Worm (Caenorhabditis elegans) whole organism, young adult: Measurements from ENCODE around the gene B0244.17.
A peak's percentile ranks its signal among the peaks of the same experiment; 100 is the strongest.

ENCODE experiments used
- B0261.1 ChIP-seq: sonication (generic microtip); optimal IDR thresholded peaks from 2 replicates; lab custom pipeline; 2016; ENCODE audit warnings: mild to moderate bottlenecking, missing genetic modification characterization, moderate library complexity, missing compliant biosample characterization
- C06A6.2 ChIP-seq: fragments of 200-800 bp; sonication (Bioruptor generic); conservative IDR thresholded peaks from 2 replicates; pipeline ENCODE4 v1.3.6; 2022; ENCODE audit warnings: missing genetic modification characterization, missing compliant biosample characterization
- F23B12.7 ChIP-seq: sonication (generic microtip); optimal IDR thresholded peaks from 2 replicates; lab custom pipeline; 2017; ENCODE audit warnings: missing genetic modification characterization, mild to moderate bottlenecking, missing compliant biosample characterization, antibody characterized with exemption, moderate library complexity; ENCODE audit not compliant: insufficient read depth
- F33H1.4 ChIP-seq: fragments of 200-800 bp; sonication (Bioruptor generic); IDR thresholded peaks from 2 replicates; pipeline ENCODE4 v1.3.6; 2022; ENCODE audit warnings: missing genetic modification reagents, missing genetic modification characterization, missing compliant biosample characterization
- F39B2.1 ChIP-seq: fragments of 200-800 bp; sonication (Bioruptor generic); IDR thresholded peaks from 2 replicates; pipeline ENCODE4 v1.3.6; 2022; ENCODE audit warnings: missing genetic modification reagents, missing genetic modification characterization, missing compliant biosample characterization
- F57A8.1 ChIP-seq: fragments of 200-800 bp; sonication (Bioruptor generic); optimal IDR thresholded peaks from 2 replicates; lab custom pipeline; 2018; ENCODE audit warnings: mild to moderate bottlenecking, missing genetic modification characterization, moderate library complexity, missing compliant biosample characterization
- F57C9.4 ChIP-seq: sonication (generic microtip); optimal IDR thresholded peaks from 2 replicates; lab custom pipeline; 2017; ENCODE audit warnings: mild to moderate bottlenecking, missing genetic modification characterization, missing compliant biosample characterization
- T26A5.8 ChIP-seq: sonication (generic microtip); optimal IDR thresholded peaks from 2 replicates; lab custom pipeline; 2016; ENCODE audit warnings: missing genetic modification characterization, missing compliant biosample characterization
- Y53F4B.3 ChIP-seq: fragments of 200-800 bp; sonication (Bioruptor generic); IDR thresholded peaks from 2 replicates; pipeline ENCODE4 v1.3.6; 2022; ENCODE audit warnings: missing genetic modification reagents, missing genetic modification characterization, missing compliant biosample characterization
- Y53G8AR.9 ChIP-seq: fragments of 200-800 bp; sonication (Bioruptor generic); conservative IDR thresholded peaks from 2 replicates; pipeline ENCODE4 v1.3.6; 2022; ENCODE audit warnings: missing genetic modification reagents, missing genetic modification characterization, missing compliant biosample characterization
- Y56A3A.18 ChIP-seq: fragments of 200-800 bp; sonication (Bioruptor generic); IDR thresholded peaks from 2 replicates; pipeline ENCODE4 v1.3.6; 2022; ENCODE audit warnings: missing genetic modification reagents, missing genetic modification characterization, missing compliant biosample characterization
- Y67H2A.10 ChIP-seq: fragments of 200-800 bp; sonication (Bioruptor generic); conservative IDR thresholded peaks from 2 replicates; pipeline ENCODE4 v1.3.6; 2022; ENCODE audit warnings: missing genetic modification reagents, missing genetic modification characterization, missing compliant biosample characterization
- ama-1 ChIP-seq, 3 experiments: fragments of 150-350 bp in 1 of 3; sonication (generic microtip) in 2 of 3; optimal IDR thresholded peaks; 2 replicates each; lab custom pipeline; 2014 to 2018; ENCODE audit warnings: missing biosample characterization in 2 of 3, missing genetic modification characterization in 2 of 3, missing genetic modification reagents in 2 of 3
- aptf-3 ChIP-seq: fragments of 200-800 bp; sonication (Bioruptor generic); IDR thresholded peaks from 2 replicates; pipeline ENCODE4 v1.3.6; 2022; ENCODE audit warnings: missing genetic modification characterization, missing compliant biosample characterization
- atf-7 ChIP-seq: sonication (generic microtip); optimal IDR thresholded peaks from 2 replicates; lab custom pipeline; 2017; ENCODE audit warnings: mild to moderate bottlenecking, missing genetic modification characterization, missing compliant biosample characterization
- athp-1 ChIP-seq: sonication (generic microtip); optimal IDR thresholded peaks from 2 replicates; lab custom pipeline; 2017; ENCODE audit warnings: mild to moderate bottlenecking, missing genetic modification characterization, missing compliant biosample characterization
- attf-3 ChIP-seq: fragments of 200-800 bp; sonication (Bioruptor generic); conservative IDR thresholded peaks from 2 replicates; pipeline ENCODE4 v1.3.6; 2022; ENCODE audit warnings: missing genetic modification reagents, missing genetic modification characterization, missing compliant biosample characterization
- bed-1 ChIP-seq: fragments of 200-800 bp; sonication (Bioruptor generic); IDR thresholded peaks from 2 replicates; pipeline ENCODE4 v1.3.6; 2022; ENCODE audit warnings: missing genetic modification reagents, missing genetic modification characterization, missing compliant biosample characterization
- cebp-2 ChIP-seq: fragments of 200-800 bp; sonication (Bioruptor generic); IDR thresholded peaks from 2 replicates; pipeline ENCODE4 v1.3.6; 2022; ENCODE audit warnings: missing genetic modification characterization, missing compliant biosample characterization
- ceh-100 ChIP-seq: fragments of 200-800 bp; sonication (Bioruptor generic); IDR thresholded peaks from 2 replicates; pipeline ENCODE4 v1.3.6; 2022; ENCODE audit warnings: missing genetic modification reagents, missing genetic modification characterization, missing compliant biosample characterization
- ceh-58 ChIP-seq: fragments of 200-800 bp; sonication (Bioruptor generic); IDR thresholded peaks from 2 replicates; pipeline ENCODE4 v1.3.6; 2022; ENCODE audit warnings: missing genetic modification characterization, missing compliant biosample characterization
- efl-1 ChIP-seq: fragments of 150-350 bp; optimal IDR thresholded peaks from 2 replicates; lab custom pipeline; 2014; ENCODE audit warnings: missing biosample characterization, missing genetic modification reagents, missing genetic modification characterization
- ekl-4 ChIP-seq: fragments of 200-800 bp; sonication (Bioruptor generic); IDR thresholded peaks from 2 replicates; pipeline ENCODE4 v1.3.6; 2022; ENCODE audit warnings: missing genetic modification reagents, missing genetic modification characterization, missing compliant biosample characterization
- ets-4 ChIP-seq: fragments of 200-800 bp; sonication (Bioruptor generic); optimal IDR thresholded peaks from 2 replicates; lab custom pipeline; 2018; ENCODE audit warnings: mild to moderate bottlenecking, missing genetic modification characterization, missing compliant biosample characterization
- hlh-26 ChIP-seq: fragments of 200-800 bp; sonication (Bioruptor generic); conservative IDR thresholded peaks from 2 replicates; pipeline ENCODE4 v1.3.6; 2022; ENCODE audit warnings: missing genetic modification reagents, missing genetic modification characterization, missing compliant biosample characterization
- hmg-1.2 ChIP-seq: fragments of 200-800 bp; sonication (Bioruptor generic); IDR thresholded peaks from 2 replicates; pipeline ENCODE4 v1.3.6; 2022; ENCODE audit warnings: missing genetic modification reagents, missing genetic modification characterization, missing compliant biosample characterization
- hmg-20 ChIP-seq: fragments of 200-800 bp; sonication (Bioruptor generic); IDR thresholded peaks from 2 replicates; pipeline ENCODE4 v1.3.6; 2022; ENCODE audit warnings: missing genetic modification reagents, missing genetic modification characterization, missing compliant biosample characterization
- let-526 ChIP-seq: fragments of 200-800 bp; sonication (Bioruptor generic); IDR thresholded peaks from 2 replicates; pipeline ENCODE4 v1.3.6; 2022; ENCODE audit warnings: missing genetic modification reagents, missing genetic modification characterization, missing compliant biosample characterization
- let-607 ChIP-seq, 2 experiments: fragments of 200-800 bp in 1 of 2; sonication (Bioruptor generic) in 1 of 2; sonication (generic microtip) in 1 of 2; optimal IDR thresholded peaks; 2 replicates each; lab custom pipeline; 2016 to 2018; ENCODE audit warnings: mild to moderate bottlenecking in 2 of 2, missing compliant biosample characterization in 2 of 2, missing genetic modification characterization in 2 of 2, moderate library complexity in 2 of 2, missing genotype in 1 of 2
- lin-26 ChIP-seq: fragments of 200-800 bp; sonication (Bioruptor generic); IDR thresholded peaks from 2 replicates; pipeline ENCODE4 v1.3.6; 2022; ENCODE audit warnings: missing genetic modification reagents, missing genetic modification characterization, missing compliant biosample characterization
- lin-40 ChIP-seq: sonication (generic microtip); optimal IDR thresholded peaks from 2 replicates; lab custom pipeline; 2016; ENCODE audit warnings: missing genetic modification characterization, mild to moderate bottlenecking, missing compliant biosample characterization, missing genotype, missing genetic modification reagents
- lin-54 ChIP-seq: fragments of 200-800 bp; sonication (Bioruptor generic); optimal IDR thresholded peaks from 2 replicates; lab custom pipeline; 2018; ENCODE audit warnings: mild to moderate bottlenecking, missing genetic modification characterization, missing compliant biosample characterization
- lsy-27 ChIP-seq: sonication (generic microtip); optimal IDR thresholded peaks from 2 replicates; lab custom pipeline; 2017; ENCODE audit warnings: missing genetic modification characterization, mild to moderate bottlenecking, missing compliant biosample characterization, antibody characterized with exemption, missing genotype, borderline replicate concordance; ENCODE audit not compliant: insufficient read depth
- madf-10 ChIP-seq: sonication (generic microtip); optimal IDR thresholded peaks from 2 replicates; lab custom pipeline; 2016; ENCODE audit warnings: mild to moderate bottlenecking, missing genetic modification characterization, missing compliant biosample characterization
- madf-8 ChIP-seq: fragments of 200-800 bp; sonication (Bioruptor generic); conservative IDR thresholded peaks from 2 replicates; pipeline ENCODE4 v1.3.6; 2022; ENCODE audit warnings: missing genetic modification reagents, missing genetic modification characterization, missing compliant biosample characterization
- mes-4 ChIP-seq: sonication (generic microtip); optimal IDR thresholded peaks from 2 replicates; lab custom pipeline; 2016; ENCODE audit warnings: missing genotype, missing genetic modification characterization, missing compliant biosample characterization
- nfya-1 ChIP-seq: sonication (generic microtip); optimal IDR thresholded peaks from 2 replicates; lab custom pipeline; 2017; ENCODE audit warnings: antibody characterized with exemption, missing compliant biosample characterization, missing genetic modification characterization, borderline replicate concordance; ENCODE audit not compliant: insufficient read depth
- nfya-2 ChIP-seq: fragments of 200-800 bp; sonication (Bioruptor generic); IDR thresholded peaks from 2 replicates; pipeline ENCODE4 v1.3.6; 2022; ENCODE audit warnings: missing genetic modification reagents, missing genetic modification characterization, missing compliant biosample characterization
- nhr-90 ChIP-seq: sonication (generic microtip); optimal IDR thresholded peaks from 2 replicates; lab custom pipeline; 2016; ENCODE audit warnings: missing genotype, mild to moderate bottlenecking, missing genetic modification characterization, missing compliant biosample characterization
- rcor-1 ChIP-seq: fragments of 200-800 bp; sonication (Bioruptor generic); IDR thresholded peaks from 2 replicates; pipeline ENCODE4 v1.3.6; 2022; ENCODE audit warnings: missing genetic modification reagents, missing genetic modification characterization, missing compliant biosample characterization
- repo-1 ChIP-seq: sonication (generic microtip); optimal IDR thresholded peaks from 2 replicates; lab custom pipeline; 2017; ENCODE audit warnings: mild to moderate bottlenecking, missing genetic modification characterization, missing compliant biosample characterization
- rpc-1 ChIP-seq, 2 experiments: fragments of 150-350 bp in 1 of 2; sonication (generic microtip) in 1 of 2; optimal IDR thresholded peaks; 2 replicates each; lab custom pipeline; 2014 to 2018; ENCODE audit warnings: missing biosample characterization in 1 of 2, missing genetic modification characterization in 1 of 2, missing genetic modification reagents in 1 of 2, missing genotype in 1 of 2
- sea-2 ChIP-seq: fragments of 200-800 bp; sonication (Bioruptor generic); IDR thresholded peaks from 2 replicates; pipeline ENCODE4 v1.3.6; 2022; ENCODE audit warnings: missing genetic modification characterization, missing compliant biosample characterization
- snpc-1.3 ChIP-seq: sonication (generic microtip); optimal IDR thresholded peaks from 2 replicates; lab custom pipeline; 2017; ENCODE audit warnings: missing genetic modification characterization, mild to moderate bottlenecking, missing compliant biosample characterization, antibody characterized with exemption, moderate library complexity, missing genotype, missing genetic modification reagents; ENCODE audit not compliant: insufficient read depth
- tbx-9 ChIP-seq: sonication (generic microtip); optimal IDR thresholded peaks from 2 replicates; lab custom pipeline; 2016; ENCODE audit warnings: borderline replicate concordance, missing genetic modification characterization, inconsistent platforms, missing compliant biosample characterization
- unc-130 ChIP-seq: sonication (generic microtip); optimal IDR thresholded peaks from 2 replicates; lab custom pipeline; 2016; ENCODE audit warnings: missing genetic modification reagents, missing genetic modification characterization, missing compliant biosample characterization
- ztf-6 ChIP-seq: fragments of 200-800 bp; sonication (Bioruptor generic); IDR thresholded peaks from 2 replicates; pipeline ENCODE4 v1.3.6; 2022; ENCODE audit warnings: missing genetic modification reagents, missing genetic modification characterization, missing compliant biosample characterization

The B0244.17 gene

DNA sequence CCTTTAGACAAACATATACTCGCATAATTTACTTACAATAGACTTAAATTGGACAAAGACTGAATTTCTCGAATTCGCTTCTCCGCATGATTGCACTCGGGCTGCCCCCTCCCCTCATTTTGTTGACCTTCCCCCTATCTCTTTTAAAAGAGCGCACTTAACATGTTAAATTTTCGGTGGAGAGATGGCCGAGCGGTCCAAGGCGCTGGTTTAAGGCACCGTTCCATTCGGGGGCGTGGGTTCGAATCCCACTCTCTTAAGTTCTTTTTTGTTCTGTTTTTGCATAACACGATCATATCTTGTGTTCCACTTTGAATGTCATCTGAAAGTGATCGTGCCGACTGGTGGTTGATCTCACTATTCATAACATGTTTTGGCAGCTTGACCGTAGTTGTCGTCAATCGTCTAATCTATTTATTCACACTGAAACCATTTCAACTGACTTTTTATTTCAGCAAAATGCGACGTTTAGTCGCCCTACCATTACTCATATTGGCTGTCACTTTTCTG lies 36.8 kb downstream of the B0244.17 start, which contains the start of gene cutl-23 (continued):
- TF ChIP-seq Y67H2A.10 (no peak), ama-1 (optimal IDR thresholded peaks at IDR 0.05; lab: Kevin White, UChicago) (no peak), ama-1 (GFP tag; optimal IDR thresholded peaks at IDR 0.05; lab: Kevin White, UChicago) (peak; percentile 61 to 74), C06A6.2 (GFP tag; lab: Robert Waterston, UW) (no peak), nfya-2 (GFP tag; lab: Robert Waterston, UW) (no peak), F57A8.1 (GFP tag; lab: Kevin White, UChicago) (no peak), lin-54 (GFP tag; lab: Kevin White, UChicago) (peak; percentile 53), lin-40 (no peak), tbx-9 (tag; lab: Kevin White, UChicago) (no peak), ceh-58 (GFP tag; lab: Robert Waterston, UW) (no peak), Y53F4B.3 (no peak), hlh-26 (no peak), lin-26 (peak; percentile 90), F57C9.4 (no peak), madf-10 (peak; percentile 50), attf-3 (0 out of 2 replicates have a peak, but pooled peaks have one; percentile 41), ceh-100 (no peak), T26A5.8 (tag; lab: Kevin White, UChicago) (no peak), F39B2.1 (GFP tag; lab: Robert Waterston, UW) (0 out of 2 replicates have a peak, but pooled peaks have one; percentile 39), ekl-4 (GFP tag; lab: Robert Waterston, UW) (peak; percentile 66; the same call in 1 of the 2 replicates), cebp-2 (GFP tag; lab: Robert Waterston, UW) (no peak), nhr-90 (tag; lab: Kevin White, UChicago) (peak; percentile 73), nfya-1 (no peak), bed-1 (GFP tag; lab: Robert Waterston, UW) (no peak), madf-8 (GFP tag; lab: Robert Waterston, UW) (no peak), atf-7 (tag; lab: Kevin White, UChicago) (peak; percentile 22), athp-1 (peak; percentile 61), F23B12.7 (tag; lab: Kevin White, UChicago) (peak; percentile 18), let-526 (GFP tag; lab: Robert Waterston, UW) (no peak), unc-130 (GFP tag; lab: Kevin White, UChicago) (peak; percentile 34), rpc-1 (optimal IDR thresholded peaks at IDR 0.05; lab: Kevin White, UChicago) (peak; percentile 89), rpc-1 (tag; optimal IDR thresholded peaks at IDR 0.05; lab: Kevin White, UChicago) (peak; percentile 88), efl-1 (no peak), Y53G8AR.9 (GFP tag; lab: Robert Waterston, UW) (no peak), lsy-27 (tag; lab: Kevin White, UChicago) (no peak), Y56A3A.18 (GFP tag; lab: Robert Waterston, UW) (0 out of 2 replicates have a peak, but pooled peaks have one; percentile 28), F33H1.4 (peak; percentile 28; the same call in 1 of the 2 replicates), hmg-1.2 (GFP tag; lab: Robert Waterston, UW) (peak; percentile 67), let-607 (tag; optimal IDR thresholded peaks at IDR 0.05; lab: Kevin White, UChicago) (peak in 1 of 2 experiments; percentile 3), B0261.1 (peak; percentile 87), repo-1 (tag; lab: Kevin White, UChicago) (no peak), aptf-3 (GFP tag; lab: Robert Waterston, UW) (no peak), snpc-1.3 (tag; lab: Kevin White, UChicago) (peak; percentile 73), rcor-1 (GFP tag; lab: Robert Waterston, UW) (no peak), hmg-20 (GFP tag; lab: Robert Waterston, UW) (no peak), mes-4 (tag; lab: Kevin White, UChicago) (peak; percentile 1), sea-2 (GFP tag; lab: Robert Waterston, UW) (no peak), ets-4 (GFP tag; lab: Kevin White, UChicago) (no peak), ztf-6 (GFP tag; lab: Robert Waterston, UW) (no peak)
